Fruit fly (Drosophila melanogaster) whole organism, embryonic: ENCODE measurements around the gene kin17.

Experiments
- CG10366 ChIP-seq: fragments of 200-800 bp; sonication (Bioruptor generic); IDR thresholded peaks from 2 replicates; pipeline ENCODE4 v1.3.6; 2022; ENCODE audit warnings: missing biosample characterization, missing genetic modification characterization
- CG11093 ChIP-seq: fragments of 200-800 bp; sonication (Bioruptor generic); IDR thresholded peaks from 3 replicates; pipeline ENCODE4 v1.3.6; 2022; ENCODE audit warnings: missing biosample characterization, missing genetic modification characterization
- CG11247 ChIP-seq: fragments of 200-800 bp; sonication (Bioruptor generic); IDR thresholded peaks from 2 replicates; pipeline ENCODE4 v1.3.6; 2022; ENCODE audit warnings: missing biosample characterization, missing genetic modification characterization
- CG12391 ChIP-seq: fragments of 200-800 bp; sonication (Bioruptor generic); optimal IDR thresholded peaks from 3 replicates; lab custom pipeline; 2018; ENCODE audit warnings: missing biosample characterization, mild to moderate bottlenecking, missing genetic modification characterization, moderate library complexity
- CG13287 ChIP-seq: fragments of 200-800 bp; sonication (Bioruptor generic); IDR thresholded peaks from 2 replicates; pipeline ENCODE4 v1.3.6; 2022; ENCODE audit warnings: missing biosample characterization, missing genetic modification characterization; ENCODE audit not compliant: partially characterized antibody
- CG13775 ChIP-seq: fragments of 200-800 bp; sonication (Bioruptor generic); optimal IDR thresholded peaks from 3 replicates; lab custom pipeline; 2017; ENCODE audit warnings: missing biosample characterization, mild to moderate bottlenecking, missing genetic modification characterization
- CG14441 ChIP-seq: fragments of 200-800 bp; sonication (Bioruptor generic); IDR thresholded peaks from 2 replicates; pipeline ENCODE4 v1.3.6; 2022; ENCODE audit warnings: missing biosample characterization, missing genetic modification characterization
- CG14710 ChIP-seq: fragments of 200-800 bp; sonication (Bioruptor generic); optimal IDR thresholded peaks from 3 replicates; lab custom pipeline; 2019; ENCODE audit warnings: missing biosample characterization, mild to moderate bottlenecking, missing genetic modification characterization, moderate library complexity
- CG15479 ChIP-seq: fragments of 200-800 bp; sonication (Bioruptor generic); optimal IDR thresholded peaks from 3 replicates; lab custom pipeline; 2019; ENCODE audit warnings: missing biosample characterization, mild to moderate bottlenecking, missing genetic modification characterization, moderate library complexity
- CG1647 ChIP-seq: fragments of 200-800 bp; sonication (Bioruptor generic); optimal IDR thresholded peaks from 3 replicates; lab custom pipeline; 2016; ENCODE audit warnings: missing biosample characterization, missing genetic modification characterization
- CG16779 ChIP-seq: fragments of 200-800 bp; sonication (Bioruptor generic); IDR thresholded peaks from 2 replicates; pipeline ENCODE4 v1.3.6; 2022; ENCODE audit warnings: missing biosample characterization, missing genetic modification characterization
- CG17359 ChIP-seq: fragments of 200-800 bp; sonication (Bioruptor generic); optimal IDR thresholded peaks from 3 replicates; lab custom pipeline; 2018; ENCODE audit warnings: missing biosample characterization, mild to moderate bottlenecking, missing genetic modification characterization, moderate library complexity
- CG17802 ChIP-seq: fragments of 200-800 bp; sonication (Bioruptor generic); optimal IDR thresholded peaks from 2 replicates; lab custom pipeline; 2018; ENCODE audit warnings: missing biosample characterization, mild to moderate bottlenecking, missing genetic modification characterization, moderate library complexity
- CG4328 ChIP-seq: fragments of 200-800 bp; sonication (Bioruptor generic); optimal IDR thresholded peaks from 3 replicates; lab custom pipeline; 2017; ENCODE audit warnings: missing biosample characterization, missing genetic modification reagents, missing genetic modification characterization
- CG4617 ChIP-seq: fragments of 200-800 bp; sonication (Bioruptor generic); optimal IDR thresholded peaks from 3 replicates; lab custom pipeline; 2016; ENCODE audit warnings: missing biosample characterization, missing genetic modification characterization, borderline replicate concordance
- CG4707 ChIP-seq: fragments of 200-800 bp; sonication (Bioruptor generic); optimal IDR thresholded peaks from 2 replicates; lab custom pipeline; 2018; ENCODE audit warnings: missing biosample characterization, mild to moderate bottlenecking, missing genetic modification characterization, moderate library complexity
- CG7928 ChIP-seq: fragments of 200-800 bp; sonication (Bioruptor generic); optimal IDR thresholded peaks from 2 replicates; lab custom pipeline; 2017; ENCODE audit warnings: missing biosample characterization, mild to moderate bottlenecking, missing genetic modification characterization
- CG7963 ChIP-seq: fragments of 200-800 bp; sonication (Bioruptor generic); IDR thresholded peaks from 3 replicates; pipeline ENCODE4 v1.3.6; 2022; ENCODE audit warnings: missing biosample characterization, missing genetic modification characterization; ENCODE audit not compliant: partially characterized antibody
- CG9876 ChIP-seq: fragments of 200-800 bp; sonication (Bioruptor generic); optimal IDR thresholded peaks from 2 replicates; lab custom pipeline; 2016; ENCODE audit warnings: missing biosample characterization, missing genetic modification characterization
- CG9932 ChIP-seq: fragments of 200-800 bp; sonication (Bioruptor generic); IDR thresholded peaks from 2 replicates; pipeline ENCODE4 v1.3.6; 2022; ENCODE audit warnings: missing biosample characterization, missing genetic modification characterization
- Dad ChIP-seq: fragments of 200-800 bp; sonication (Bioruptor generic); optimal IDR thresholded peaks from 3 replicates; lab custom pipeline; 2016; ENCODE audit warnings: missing biosample characterization, missing genetic modification characterization
- H2.0 ChIP-seq: fragments of 200-800 bp; sonication (Bioruptor generic); IDR thresholded peaks from 2 replicates; pipeline ENCODE4 v1.3.6; 2022; ENCODE audit warnings: missing biosample characterization, missing genetic modification characterization
- HmgD ChIP-seq: fragments of 200-800 bp; sonication (Bioruptor generic); optimal IDR thresholded peaks from 3 replicates; lab custom pipeline; 2016; ENCODE audit warnings: missing biosample characterization, missing genetic modification characterization
- Hsf ChIP-seq: fragments of 200-800 bp; sonication (Bioruptor generic); optimal IDR thresholded peaks from 3 replicates; lab custom pipeline; 2016; ENCODE audit warnings: missing biosample characterization, missing genetic modification characterization
- Mad ChIP-seq: fragments of 200-800 bp; sonication (Bioruptor generic); optimal IDR thresholded peaks from 2 replicates; lab custom pipeline; 2016; ENCODE audit warnings: missing biosample characterization, missing genetic modification characterization
- Meics ChIP-seq: fragments of 200-800 bp; sonication (Bioruptor generic); optimal IDR thresholded peaks from 2 replicates; lab custom pipeline; 2017; ENCODE audit warnings: missing biosample characterization, mild to moderate bottlenecking, missing genetic modification characterization
- Neu2 ChIP-seq: fragments of 200-800 bp; sonication (Bioruptor generic); optimal IDR thresholded peaks from 3 replicates; lab custom pipeline; 2016; ENCODE audit warnings: missing biosample characterization, missing genetic modification characterization, borderline replicate concordance
- Rfx ChIP-seq: fragments of 200-800 bp; sonication (Bioruptor generic); IDR thresholded peaks from 2 replicates; pipeline ENCODE4 v1.3.6; 2022; ENCODE audit warnings: missing biosample characterization, missing genetic modification characterization
- YL-1 ChIP-seq: fragments of 200-800 bp; sonication (Bioruptor generic); optimal IDR thresholded peaks from 3 replicates; lab custom pipeline; 2017; ENCODE audit warnings: missing biosample characterization, mild to moderate bottlenecking, missing genetic modification characterization
- corto ChIP-seq: fragments of 200-800 bp; sonication (Bioruptor generic); optimal IDR thresholded peaks from 2 replicates; lab custom pipeline; 2016; ENCODE audit warnings: missing biosample characterization, mild to moderate bottlenecking, missing genetic modification characterization, moderate library complexity
- crol ChIP-seq: fragments of 200-800 bp; sonication (Bioruptor generic); IDR thresholded peaks from 2 replicates; pipeline ENCODE4 v1.3.6; 2022; ENCODE audit warnings: missing biosample characterization, missing genetic modification characterization
- da ChIP-seq: fragments of 200-800 bp; sonication (Bioruptor generic); optimal IDR thresholded peaks from 2 replicates; lab custom pipeline; 2016; ENCODE audit warnings: missing biosample characterization, missing genetic modification characterization
- dimm ChIP-seq: fragments of 200-800 bp; sonication (Bioruptor generic); IDR thresholded peaks from 2 replicates; pipeline ENCODE4 v1.3.6; 2022; ENCODE audit warnings: missing biosample characterization, missing genetic modification characterization
- dmrt11E ChIP-seq: fragments of 200-800 bp; sonication (Bioruptor generic); optimal IDR thresholded peaks from 3 replicates; lab custom pipeline; 2018; ENCODE audit warnings: missing biosample characterization, mild to moderate bottlenecking, missing genetic modification characterization, moderate library complexity
- dmrt99B ChIP-seq: fragments of 200-800 bp; sonication (Bioruptor generic); optimal IDR thresholded peaks from 2 replicates; lab custom pipeline; 2018; ENCODE audit warnings: missing biosample characterization, mild to moderate bottlenecking, missing genetic modification characterization, moderate library complexity
- dpn ChIP-seq, 2 experiments: fragments of 200-800 bp; sonication (Bioruptor generic); optimal IDR thresholded peaks; 3 replicates each; lab custom pipeline; 2016; ENCODE audit warnings: missing biosample characterization in 2 of 2, missing genetic modification characterization in 2 of 2
- inv ChIP-seq: fragments of 200-800 bp; sonication (Bioruptor generic); IDR thresholded peaks from 2 replicates; pipeline ENCODE4 v1.3.6; 2022; ENCODE audit warnings: missing biosample characterization, missing genetic modification characterization; ENCODE audit not compliant: partially characterized antibody
- jing ChIP-seq: fragments of 200-800 bp; sonication (Bioruptor generic); optimal IDR thresholded peaks from 2 replicates; lab custom pipeline; 2018; ENCODE audit warnings: missing biosample characterization, mild to moderate bottlenecking, missing genetic modification characterization
- klu ChIP-seq: fragments of 200-800 bp; sonication (Bioruptor generic); IDR thresholded peaks from 2 replicates; pipeline ENCODE4 v1.3.6; 2022; ENCODE audit warnings: missing biosample characterization, missing genetic modification characterization
- mld ChIP-seq: fragments of 200-800 bp; sonication (Bioruptor generic); IDR thresholded peaks from 3 replicates; pipeline ENCODE4 v1.3.6; 2022; ENCODE audit warnings: missing biosample characterization, missing genetic modification characterization; ENCODE audit not compliant: partially characterized antibody
- sc ChIP-seq, 3 experiments: fragments of >200 bp in 2 of 3; fragments of 200-800 bp in 1 of 3; sonication (Bioruptor generic) in 1 of 3; optimal IDR thresholded peaks; 2 replicates in 2 of 3; 3 replicates in 1 of 3; lab custom pipeline; 2017; ENCODE audit warnings: mild to moderate bottlenecking in 1 of 3, missing biosample characterization in 1 of 3, missing genetic modification characterization in 1 of 3, missing genetic modification reagents in 1 of 3
- sqz ChIP-seq: fragments of 200-800 bp; sonication (Bioruptor generic); optimal IDR thresholded peaks from 3 replicates; lab custom pipeline; 2018; ENCODE audit warnings: missing biosample characterization, mild to moderate bottlenecking, missing genetic modification characterization
- tll ChIP-seq, 2 experiments: fragments of 200-800 bp in 1 of 2; fragments of >200 bp in 1 of 2; sonication (Bioruptor generic) in 1 of 2; optimal IDR thresholded peaks; 2 replicates each; lab custom pipeline; 2017 to 2019; ENCODE audit warnings: missing biosample characterization in 2 of 2, missing genetic modification characterization in 2 of 2, mild to moderate bottlenecking in 1 of 2, moderate library complexity in 1 of 2
- toy ChIP-seq: fragments of 200-800 bp; sonication (Bioruptor generic); IDR thresholded peaks from 2 replicates; pipeline ENCODE4 v1.3.6; 2022; ENCODE audit warnings: missing biosample characterization, missing genetic modification characterization
- trh ChIP-seq: fragments of 200-800 bp; sonication (Bioruptor generic); optimal IDR thresholded peaks from 2 replicates; lab custom pipeline; 2016; ENCODE audit warnings: missing biosample characterization, missing genetic modification characterization
- twi ChIP-seq: fragments of 200-800 bp; optimal IDR thresholded peaks from 2 replicates; lab custom pipeline; 2019; ENCODE audit warnings: missing biosample characterization, mild to moderate bottlenecking, missing genetic modification characterization, moderate library complexity
- usp ChIP-seq: fragments of >200 bp; optimal IDR thresholded peaks from 2 replicates; lab custom pipeline; 2017; ENCODE audit warnings: missing biosample characterization, missing genetic modification characterization
- z ChIP-seq: fragments of 200-800 bp; sonication (Bioruptor generic); IDR thresholded peaks from 3 replicates; pipeline ENCODE4 v1.3.6; 2022; ENCODE audit warnings: missing biosample characterization, missing genetic modification characterization
- zen2 ChIP-seq: fragments of 200-800 bp; sonication (Bioruptor generic); IDR thresholded peaks from 3 replicates; pipeline ENCODE4 v1.3.6; 2022; ENCODE audit warnings: missing biosample characterization, missing genetic modification characterization; ENCODE audit not compliant: partially characterized antibody
- zfh2 ChIP-seq: fragments of 200-800 bp; sonication (Bioruptor generic); optimal IDR thresholded peaks from 2 replicates; lab custom pipeline; 2016; ENCODE audit warnings: missing biosample characterization, missing genetic modification characterization

kin17 gene

DNA sequence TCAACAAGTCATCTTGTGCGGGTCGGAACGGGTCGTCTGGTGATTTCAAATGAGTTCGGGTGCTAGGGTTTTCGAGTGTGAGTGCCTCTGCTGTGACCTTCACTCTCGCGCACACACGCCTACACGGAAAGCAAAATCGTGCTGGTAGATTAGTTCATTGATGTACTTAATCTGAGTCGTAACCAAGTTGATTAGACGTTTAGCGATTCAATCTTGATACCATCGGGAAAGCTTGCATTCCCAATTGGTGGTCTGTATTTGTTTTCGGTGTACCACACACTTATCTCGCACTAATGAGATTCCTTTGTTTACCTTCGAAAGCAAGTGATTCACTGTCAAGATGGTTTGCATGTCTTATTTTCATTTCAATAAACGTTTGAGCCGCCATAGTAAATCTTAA is 32.4 kb downstream of the kin17 start (continued):
- TF ChIP-seq dmrt11E (tag; lab: Kevin White, UChicago) (peak; percentile 17), CG10366 (GFP tag; lab: Robert Waterston, UW) (peak; percentile 13; the same call in 1 of the 2 replicates), trh (no peak), zen2 (no peak), tll (GFP tag; optimal IDR thresholded peaks at IDR 0.05; lab: Kevin White, UChicago) (no peak), dpn (GFP tag; optimal IDR thresholded peaks at IDR 0.05; lab: Kevin White, UChicago) (peak; percentile 20 to 60), Neu2 (GFP tag; lab: Kevin White, UChicago) (no peak), dmrt99B (tag; lab: Kevin White, UChicago) (peak; percentile 38), YL-1 (GFP tag; lab: Kevin White, UChicago) (no peak), CG13775 (GFP tag; lab: Kevin White, UChicago) (no peak), toy (GFP tag; lab: Robert Waterston, UW) (no peak), CG14441 (GFP tag; lab: Robert Waterston, UW) (peak; percentile 60; the same call in 1 of the 2 replicates), CG11093 (GFP tag; lab: Robert Waterston, UW) (no peak), CG4328 (GFP tag; lab: Kevin White, UChicago) (no peak), mld (GFP tag; lab: Robert Waterston, UW) (no peak), usp (GFP tag; lab: Kevin White, UChicago) (no peak), Dad (no peak), CG16779 (GFP tag; lab: Robert Waterston, UW) (no peak), CG15479 (GFP tag; lab: Kevin White, UChicago) (peak; percentile 26), CG7963 (GFP tag; lab: Robert Waterston, UW) (no peak), CG11247 (GFP tag; lab: Robert Waterston, UW) (no peak), HmgD (GFP tag; lab: Kevin White, UChicago) (no peak), dimm (no peak; the same call in 1 of the 2 replicates), twi (no peak), CG1647 (no peak), CG17359 (tag; lab: Kevin White, UChicago) (peak; percentile 43), inv (GFP tag; lab: Robert Waterston, UW) (no peak), H2.0 (GFP tag; lab: Robert Waterston, UW) (peak; percentile 50), CG4617 (no peak), crol (GFP tag; lab: Robert Waterston, UW) (no peak), Meics (peak; percentile 46), sqz (no peak), Mad (GFP tag; lab: Kevin White, UChicago) (no peak), jing (no peak), CG12391 (tag; lab: Kevin White, UChicago) (peak; percentile 20), klu (GFP tag; lab: Robert Waterston, UW) (no peak), Rfx (GFP tag; lab: Robert Waterston, UW) (peak; percentile 68), Hsf (GFP tag; lab: Kevin White, UChicago) (peak; percentile 33), corto (no peak), zfh2 (GFP tag; lab: Kevin White, UChicago) (peak; percentile 7), CG9932 (GFP tag; lab: Robert Waterston, UW) (peak; percentile 58), da (GFP tag; lab: Kevin White, UChicago) (no peak), z (GFP tag; lab: Robert Waterston, UW) (no peak), CG7928 (no peak), CG4707 (GFP tag; lab: Kevin White, UChicago) (no peak), CG17802 (tag; lab: Kevin White, UChicago) (no peak), CG14710 (tag; lab: Kevin White, UChicago) (no peak), CG9876 (GFP tag; lab: Kevin White, UChicago) (no peak), CG13287 (GFP tag; lab: Robert Waterston, UW) (no peak), sc (optimal IDR thresholded peaks at IDR 0.05; lab: Kevin White, UChicago) (no peak), sc (GFP tag; optimal IDR thresholded peaks at IDR 0.05; lab: Kevin White, UChicago) (no peak)
